Worm (Caenorhabditis elegans) whole organism, late embryonic: ENCODE data around the gene C33D9.6.

Experiments used
- C38D4.7 ChIP-seq: fragments of 200-800 bp; sonication (Bioruptor generic); optimal IDR thresholded peaks from 2 replicates; lab custom pipeline; 2018; ENCODE audit warnings: mild to moderate bottlenecking, missing genetic modification characterization, moderate library complexity, missing compliant biosample characterization
- K09A11.1 ChIP-seq: sonication (generic microtip); optimal IDR thresholded peaks from 2 replicates; lab custom pipeline; 2017; ENCODE audit warnings: antibody characterized with exemption, mild to moderate bottlenecking, missing genetic modification characterization, missing compliant biosample characterization; ENCODE audit not compliant: insufficient read depth
- ceh-14 ChIP-seq: sonication (generic microtip); optimal IDR thresholded peaks from 2 replicates; lab custom pipeline; 2016; ENCODE audit warnings: missing genotype, missing genetic modification characterization, missing compliant biosample characterization
- ceh-18 ChIP-seq: sonication (generic microtip); optimal IDR thresholded peaks from 2 replicates; lab custom pipeline; 2016; ENCODE audit warnings: missing genetic modification characterization, missing compliant biosample characterization
- ceh-19 ChIP-seq: fragments of 200-800 bp; sonication (Bioruptor generic); optimal IDR thresholded peaks from 2 replicates; lab custom pipeline; 2018; ENCODE audit warnings: mild to moderate bottlenecking, missing genetic modification characterization, missing compliant biosample characterization
- ceh-22 ChIP-seq: sonication (generic microtip); optimal IDR thresholded peaks from 2 replicates; lab custom pipeline; 2017; ENCODE audit warnings: missing biosample characterization, missing genetic modification characterization
- ceh-24 ChIP-seq: sonication (generic microtip); optimal IDR thresholded peaks from 2 replicates; lab custom pipeline; 2016; ENCODE audit warnings: mild to moderate bottlenecking, missing genetic modification characterization, missing compliant biosample characterization
- ceh-30 ChIP-seq: fragments of 150-350 bp; optimal IDR thresholded peaks from 2 replicates; lab custom pipeline; 2014; ENCODE audit warnings: missing biosample characterization, missing genetic modification characterization
- ceh-31 ChIP-seq: sonication (generic microtip); optimal IDR thresholded peaks from 2 replicates; lab custom pipeline; 2016; ENCODE audit warnings: missing genetic modification characterization, missing compliant biosample characterization
- ceh-45 ChIP-seq: fragments of 200-800 bp; sonication (Bioruptor generic); IDR thresholded peaks from 2 replicates; pipeline ENCODE4 v1.3.6; 2022; ENCODE audit warnings: missing genetic modification reagents, missing genetic modification characterization, missing compliant biosample characterization
- ceh-6 ChIP-seq: fragments of 200-800 bp; sonication (Bioruptor generic); optimal IDR thresholded peaks from 2 replicates; lab custom pipeline; 2018; ENCODE audit warnings: mild to moderate bottlenecking, missing genetic modification characterization, missing compliant biosample characterization
- dve-1 ChIP-seq: sonication (generic microtip); optimal IDR thresholded peaks from 2 replicates; lab custom pipeline; 2017; ENCODE audit warnings: antibody characterized with exemption, mild to moderate bottlenecking, missing genetic modification characterization, missing compliant biosample characterization
- elt-4 ChIP-seq: sonication (generic microtip); optimal IDR thresholded peaks from 2 replicates; lab custom pipeline; 2016; ENCODE audit warnings: missing genetic modification characterization, missing compliant biosample characterization
- ets-4 ChIP-seq: sonication (generic microtip); optimal IDR thresholded peaks from 2 replicates; lab custom pipeline; 2016; ENCODE audit warnings: missing genetic modification characterization, missing compliant biosample characterization
- fax-1 ChIP-seq: sonication (generic microtip); optimal IDR thresholded peaks from 2 replicates; lab custom pipeline; 2016; ENCODE audit warnings: missing genotype, missing genetic modification characterization, missing compliant biosample characterization
- fkh-6 ChIP-seq: sonication (generic microtip); optimal IDR thresholded peaks from 2 replicates; lab custom pipeline; 2016; ENCODE audit warnings: missing genetic modification characterization, missing compliant biosample characterization
- hlh-15 ChIP-seq: sonication (generic microtip); optimal IDR thresholded peaks from 2 replicates; lab custom pipeline; 2016; ENCODE audit warnings: missing genetic modification characterization, missing compliant biosample characterization
- hlh-30 ChIP-seq: sonication (generic microtip); optimal IDR thresholded peaks from 2 replicates; lab custom pipeline; 2017; ENCODE audit warnings: antibody characterized with exemption, missing genetic modification characterization, missing compliant biosample characterization; ENCODE audit not compliant: insufficient read depth
- hlh-8 ChIP-seq: sonication (generic microtip); optimal IDR thresholded peaks from 2 replicates; lab custom pipeline; 2016; ENCODE audit warnings: missing genotype, missing genetic modification characterization, missing compliant biosample characterization
- lin-11 ChIP-seq: fragments of 200-800 bp; sonication (Bioruptor generic); optimal IDR thresholded peaks from 2 replicates; lab custom pipeline; 2018; ENCODE audit warnings: mild to moderate bottlenecking, missing genetic modification characterization, missing compliant biosample characterization
- nfya-1 ChIP-seq: sonication (generic microtip); optimal IDR thresholded peaks from 2 replicates; lab custom pipeline; 2017; ENCODE audit warnings: missing genetic modification characterization, mild to moderate bottlenecking, missing compliant biosample characterization, antibody characterized with exemption, moderate library complexity
- npax-4 ChIP-seq: sonication (generic microtip); optimal IDR thresholded peaks from 2 replicates; lab custom pipeline; 2016; ENCODE audit warnings: missing genetic modification characterization, missing compliant biosample characterization
- odd-2 ChIP-seq: sonication (generic microtip); optimal IDR thresholded peaks from 2 replicates; lab custom pipeline; 2017; ENCODE audit warnings: antibody characterized with exemption, mild to moderate bottlenecking, missing genetic modification characterization, missing compliant biosample characterization
- pag-3 ChIP-seq: sonication (generic microtip); optimal IDR thresholded peaks from 2 replicates; lab custom pipeline; 2016; ENCODE audit warnings: missing compliant biosample characterization, missing genetic modification characterization, borderline replicate concordance
- pat-9 ChIP-seq: fragments of 200-800 bp; sonication (Bioruptor generic); optimal IDR thresholded peaks from 2 replicates; lab custom pipeline; 2018; ENCODE audit warnings: mild to moderate bottlenecking, missing genetic modification characterization, moderate library complexity, missing compliant biosample characterization
- pha-2 ChIP-seq: sonication (generic microtip); optimal IDR thresholded peaks from 2 replicates; lab custom pipeline; 2017; ENCODE audit warnings: mild to moderate bottlenecking, missing genetic modification characterization, missing compliant biosample characterization
- pha-4 ChIP-seq: fragments of 150-350 bp; optimal IDR thresholded peaks from 2 replicates; lab custom pipeline; 2018; ENCODE audit warnings: missing biosample characterization, missing genetic modification reagents, missing genetic modification characterization
- pqm-1 ChIP-seq: sonication (generic microtip); optimal IDR thresholded peaks from 2 replicates; lab custom pipeline; 2016; ENCODE audit warnings: missing genetic modification characterization, missing compliant biosample characterization
- ref-2 ChIP-seq: sonication (generic microtip); optimal IDR thresholded peaks from 2 replicates; lab custom pipeline; 2016; ENCODE audit warnings: missing genetic modification characterization, missing compliant biosample characterization
- rnt-1 ChIP-seq: sonication (generic microtip); optimal IDR thresholded peaks from 2 replicates; lab custom pipeline; 2016; ENCODE audit warnings: missing genetic modification characterization, missing compliant biosample characterization
- sdc-2 ChIP-seq: sonication (generic microtip); optimal IDR thresholded peaks from 2 replicates; lab custom pipeline; 2016; ENCODE audit warnings: missing genotype, missing genetic modification characterization, missing compliant biosample characterization
- sox-4 ChIP-seq: sonication (generic microtip); optimal IDR thresholded peaks from 2 replicates; lab custom pipeline; 2017; ENCODE audit warnings: mild to moderate bottlenecking, missing genetic modification characterization, inconsistent platforms, missing compliant biosample characterization
- tbx-2 ChIP-seq: sonication (generic microtip); optimal IDR thresholded peaks from 2 replicates; lab custom pipeline; 2016; ENCODE audit warnings: missing genetic modification characterization, missing compliant biosample characterization
- unc-42 ChIP-seq: sonication (generic microtip); optimal IDR thresholded peaks from 2 replicates; lab custom pipeline; 2016; ENCODE audit warnings: missing genotype, missing genetic modification characterization, missing compliant biosample characterization

The C33D9.6 gene

DNA sequence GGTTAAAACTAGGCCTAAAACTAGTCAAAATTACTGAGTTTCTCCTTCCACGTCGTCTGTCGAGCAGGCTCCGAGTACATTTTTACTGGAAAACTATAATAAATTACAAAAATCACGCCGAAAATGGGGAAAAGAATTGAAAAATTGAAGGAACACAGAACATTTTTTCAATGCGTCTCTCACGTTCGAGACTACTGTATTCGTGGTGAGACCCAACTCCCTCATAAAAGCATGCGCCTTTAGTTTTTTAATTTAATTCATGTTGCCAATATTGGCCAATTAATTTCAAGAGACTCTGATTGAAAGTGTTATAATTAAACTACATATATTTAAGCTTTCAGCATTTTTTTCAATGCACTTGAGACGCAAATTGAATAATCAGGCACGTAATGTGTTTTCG is 23.8 kb downstream of the C33D9.6 start:
- TF ChIP-seq ceh-22 (tag; lab: Kevin White, UChicago) = no peak
- TF ChIP-seq tbx-2 = no peak
- no peak for TF ChIP-seq ceh-19
- no peak for TF ChIP-seq ceh-6 (GFP tag; lab: Kevin White, UChicago)
- TF ChIP-seq sdc-2 (tag; lab: Kevin White, UChicago) = no peak
- TF ChIP-seq K09A11.1 (tag; lab: Kevin White, UChicago) = no peak
- no peak for TF ChIP-seq sox-4 (tag; lab: Kevin White, UChicago)

DNA sequence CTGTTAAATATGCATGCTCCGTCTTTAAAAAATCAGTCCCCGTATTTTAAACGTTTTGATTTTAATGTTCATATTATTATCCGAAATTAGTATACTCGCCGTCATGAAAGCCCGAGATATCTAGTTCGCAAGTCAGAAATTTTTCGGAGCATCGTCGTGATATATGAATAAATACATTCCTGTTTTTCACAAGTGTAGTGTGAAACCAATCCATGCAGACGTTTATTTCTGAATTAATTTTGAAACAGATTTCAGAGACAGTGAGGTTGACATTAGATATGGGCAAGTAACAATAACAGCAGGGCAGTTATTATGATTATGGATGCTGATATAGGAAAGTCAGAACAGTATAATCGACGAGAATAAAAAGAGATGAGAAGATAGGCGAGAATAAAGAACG is 25.5 kb downstream of the C33D9.6 start:
- no peak for TF ChIP-seq dve-1 (tag; lab: Kevin White, UChicago)
- TF ChIP-seq C38D4.7 (GFP tag; lab: Kevin White, UChicago) = no peak
- no peak for TF ChIP-seq ceh-14 (tag; lab: Kevin White, UChicago)
- TF ChIP-seq rnt-1 = no peak
- TF ChIP-seq K09A11.1 (tag; lab: Kevin White, UChicago) = no peak
- no peak for TF ChIP-seq hlh-15 (tag; lab: Kevin White, UChicago)
- no peak for TF ChIP-seq odd-2 (tag; lab: Kevin White, UChicago)

DNA sequence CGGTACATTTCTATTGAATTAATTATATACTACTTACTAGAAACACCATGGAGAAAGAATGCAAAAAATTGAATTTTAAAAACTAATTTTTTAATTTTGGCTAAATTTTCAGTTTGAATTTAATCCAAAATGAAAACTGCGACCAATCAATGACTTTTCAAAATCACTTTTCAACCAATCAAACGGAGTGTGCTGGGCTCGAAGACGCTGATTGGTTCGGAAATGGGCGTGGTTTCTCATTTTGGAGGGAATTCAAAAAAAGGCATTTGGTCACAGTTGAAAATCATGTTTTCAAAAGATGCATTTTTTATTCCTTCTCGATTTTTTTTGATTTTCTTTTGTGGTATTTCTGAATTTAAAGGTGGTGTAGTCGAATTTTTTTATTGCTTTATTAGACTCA is 29.0 kb downstream of the C33D9.6 start:
- no peak for TF ChIP-seq lin-11 (tag; lab: Kevin White, UChicago)
- peak; percentile 73 for TF ChIP-seq nfya-1 (tag; lab: Kevin White, UChicago)
- no peak for TF ChIP-seq npax-4 (tag; lab: Kevin White, UChicago)
- no peak for TF ChIP-seq ceh-6 (GFP tag; lab: Kevin White, UChicago)
- no peak for TF ChIP-seq ref-2
- TF ChIP-seq, all 69 proteins: peak for 1

ce11 chrIV:8745591-8746302 is 32.2 kb downstream of the C33D9.6 start, which contains the start of the genes F20C5.7 and parg-1:
TSS of gene F20C5.7 (minus strand) at chrIV:8745691.
TSS of gene parg-1 (plus strand) at chrIV:8746252.
- no peak for TF ChIP-seq elt-4 (tag; lab: Kevin White, UChicago)
- TF ChIP-seq ets-4 (tag; lab: Kevin White, UChicago) = no peak
- TF ChIP-seq fax-1 (tag; lab: Kevin White, UChicago) = no peak
- TF ChIP-seq pat-9 (tag; lab: Kevin White, UChicago) = no peak
- TF ChIP-seq pqm-1 (tag; lab: Kevin White, UChicago) = no peak
- TF ChIP-seq pha-2 (tag; lab: Kevin White, UChicago) = no peak
- TF ChIP-seq ceh-24 (tag; lab: Kevin White, UChicago) = no peak
- TF ChIP-seq ceh-30 (tag; lab: Kevin White, UChicago) = no peak
- TF ChIP-seq ceh-45 (GFP tag; lab: Robert Waterston, UW) = no peak
- TF ChIP-seq hlh-30 (tag; lab: Kevin White, UChicago) = no peak
- TF ChIP-seq pag-3 (tag; lab: Kevin White, UChicago) = no peak
- TF ChIP-seq nfya-1 (tag; lab: Kevin White, UChicago) = no peak
- TF ChIP-seq, all 69 proteins: peak for 0

DNA sequence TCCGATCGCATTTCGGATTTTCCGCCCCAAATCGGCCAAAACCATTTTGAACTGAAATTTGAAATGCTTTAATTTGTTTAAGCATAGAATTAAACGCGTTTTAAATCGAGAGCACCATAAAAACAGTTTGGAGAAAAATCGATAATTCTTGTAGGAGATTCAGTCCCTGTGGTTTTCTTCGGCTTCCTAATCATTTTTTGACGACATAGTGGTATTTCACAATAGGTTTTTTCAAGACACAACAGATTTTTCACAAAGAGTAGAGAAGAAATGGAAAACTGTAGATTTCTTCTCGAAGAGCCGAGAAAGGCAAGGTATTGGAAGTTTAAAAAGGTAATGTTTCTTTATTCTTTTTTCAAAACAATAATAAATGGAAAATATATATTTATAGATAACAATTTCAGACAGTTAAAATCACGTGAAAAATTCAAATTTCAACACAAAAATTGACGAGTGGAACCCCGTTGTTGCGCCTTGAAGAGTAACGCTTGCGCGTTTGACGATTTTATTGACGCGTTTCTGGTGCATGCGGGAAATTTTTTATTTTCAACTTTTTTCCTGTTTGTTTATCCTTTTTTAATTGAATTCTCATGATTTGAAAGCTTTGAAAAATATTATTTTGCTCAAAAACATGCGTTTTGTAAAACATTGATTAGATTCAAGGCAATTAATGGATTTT is 34.2 kb downstream of the C33D9.6 start, which contains the start of gene F21D5.7:
Gene F21D5.7, minus strand, starts transcription at position 51 of the 679 bp plus-strand sequence.
- TF ChIP-seq ets-4 (tag; lab: Kevin White, UChicago) (peak; percentile 6), ceh-31 (tag; lab: Kevin White, UChicago) (no peak), hlh-30 (tag; lab: Kevin White, UChicago) (peak; percentile 38), pha-4 (no peak), ceh-18 (tag; lab: Kevin White, UChicago) (no peak), nfya-1 (tag; lab: Kevin White, UChicago) (peak; percentile 46), C38D4.7 (GFP tag; lab: Kevin White, UChicago) (no peak), fkh-6 (no peak), unc-42 (peak; percentile 6), hlh-8 (tag; lab: Kevin White, UChicago) (no peak)
